Worm (Caenorhabditis elegans): ENCODE results near the gene C08H9.16.

DNA sequence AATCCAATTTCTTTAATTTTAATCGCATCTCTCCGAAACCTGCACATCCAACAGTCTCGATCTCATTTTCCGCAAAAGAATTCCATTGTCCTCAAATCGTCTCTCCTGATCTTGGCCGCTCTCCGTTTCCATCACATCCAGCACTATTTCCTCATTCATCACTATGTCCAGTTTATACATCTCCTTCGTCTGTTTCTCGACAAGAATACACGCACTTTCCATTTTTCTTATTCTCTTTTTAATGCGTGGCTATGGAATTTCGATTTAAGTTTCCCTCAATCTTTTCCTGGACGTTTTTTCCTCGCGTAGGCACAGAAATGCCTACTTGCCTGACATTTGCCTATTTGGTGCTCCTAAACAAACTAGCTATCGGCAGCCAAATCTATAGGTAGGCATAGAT lies 12.8 kb upstream of the C08H9.16 start:
- TF ChIP-seq fkh-6 (tag; optimal IDR thresholded peaks at IDR 0.05), result no peak
- TF ChIP-seq Y22D7AL.16 (tag; optimal IDR thresholded peaks at IDR 0.05), result no peak
- TF ChIP-seq rnt-1 (tag; optimal IDR thresholded peaks at IDR 0.05), result no peak
- TF ChIP-seq mec-3 (tag; optimal IDR thresholded peaks at IDR 0.05; ENCODE audit: borderline replicate concordance), result no peak
- no peak for TF ChIP-seq elt-4 (tag; optimal IDR thresholded peaks at IDR 0.05)
- TF ChIP-seq ceh-6 (GFP tag; optimal IDR thresholded peaks at IDR 0.05), result no peak
- TF ChIP-seq ceh-45 (GFP tag; IDR thresholded peaks at IDR 0.05), result no peak
- TF ChIP-seq elt-2 (tag; optimal IDR thresholded peaks at IDR 0.05), result no peak

Data from whole organism, late embryonic.